Worm (Caenorhabditis elegans) whole organism, L2 larva: ENCODE results near the gene cutl-2.

ENCODE experiments used
- C34F6.9 ChIP-seq: fragments of 150-350 bp; optimal IDR thresholded peaks from 2 replicates; lab custom pipeline; 2014; ENCODE audit warnings: missing biosample characterization, missing genetic modification characterization
- F13H6.1 ChIP-seq: sonication (generic microtip); optimal IDR thresholded peaks from 2 replicates; lab custom pipeline; 2016; ENCODE audit warnings: missing genetic modification characterization, missing compliant biosample characterization
- Y55F3AM.14 ChIP-seq: fragments of 200-800 bp; sonication (Bioruptor generic); optimal IDR thresholded peaks from 2 replicates; lab custom pipeline; 2018; ENCODE audit warnings: mild to moderate bottlenecking, missing genetic modification characterization, missing compliant biosample characterization
- alr-1 ChIP-seq: fragments of 150-350 bp; optimal IDR thresholded peaks from 2 replicates; lab custom pipeline; 2014; ENCODE audit warnings: missing biosample characterization, missing genetic modification characterization
- ama-1 ChIP-seq: fragments of 150-350 bp; optimal IDR thresholded peaks from 2 replicates; lab custom pipeline; 2018; ENCODE audit warnings: inconsistent platforms
- blmp-1 ChIP-seq: sonication (generic microtip); optimal IDR thresholded peaks from 2 replicates; lab custom pipeline; 2017; ENCODE audit warnings: missing genetic modification characterization, mild to moderate bottlenecking, missing compliant biosample characterization, antibody characterized with exemption, moderate library complexity; ENCODE audit not compliant: insufficient read depth
- ceh-16 ChIP-seq: fragments of 150-350 bp; optimal IDR thresholded peaks from 2 replicates; lab custom pipeline; 2014; ENCODE audit warnings: missing biosample characterization, missing genetic modification characterization
- ceh-82 ChIP-seq: fragments of 150-350 bp; optimal IDR thresholded peaks from 2 replicates; lab custom pipeline; 2014; ENCODE audit warnings: missing biosample characterization, missing genetic modification characterization
- crh-2 ChIP-seq: sonication (generic microtip); optimal IDR thresholded peaks from 2 replicates; lab custom pipeline; 2017; ENCODE audit warnings: missing biosample characterization, missing genetic modification characterization
- dmd-4 ChIP-seq: sonication (generic microtip); optimal IDR thresholded peaks from 2 replicates; lab custom pipeline; 2017; ENCODE audit warnings: missing biosample characterization, missing genetic modification characterization
- elt-3 ChIP-seq: sonication (generic microtip); optimal IDR thresholded peaks from 2 replicates; lab custom pipeline; 2017; ENCODE audit warnings: missing biosample characterization, missing genetic modification characterization
- fos-1 ChIP-seq: fragments of 150-350 bp; optimal IDR thresholded peaks from 2 replicates; lab custom pipeline; 2014; ENCODE audit warnings: missing biosample characterization, missing genetic modification characterization
- gmeb-1 ChIP-seq: fragments of 150-350 bp; optimal IDR thresholded peaks from 2 replicates; lab custom pipeline; 2014; ENCODE audit warnings: missing biosample characterization, missing genetic modification characterization
- lsy-2 ChIP-seq, 2 experiments: fragments of 150-350 bp in 1 of 2; sonication (generic microtip) in 1 of 2; optimal IDR thresholded peaks; 2 replicates each; lab custom pipeline; 2014 to 2017; ENCODE audit warnings: missing biosample characterization in 2 of 2, missing genetic modification characterization in 2 of 2
- mbf-1 ChIP-seq: sonication (generic microtip); optimal IDR thresholded peaks from 2 replicates; lab custom pipeline; 2017; ENCODE audit warnings: missing biosample characterization, missing genetic modification characterization
- mdl-1 ChIP-seq, 2 experiments: fragments of 150-350 bp in 1 of 2; sonication (generic microtip) in 1 of 2; optimal IDR thresholded peaks; 2 replicates each; lab custom pipeline; 2017; ENCODE audit warnings: missing biosample characterization in 2 of 2, missing genetic modification characterization in 2 of 2
- nhr-11 ChIP-seq: fragments of 150-350 bp; optimal IDR thresholded peaks from 2 replicates; lab custom pipeline; 2014; ENCODE audit warnings: missing biosample characterization, missing genetic modification characterization
- nhr-12 ChIP-seq: fragments of 150-350 bp; optimal IDR thresholded peaks from 2 replicates; lab custom pipeline; 2014; ENCODE audit warnings: missing biosample characterization, missing genetic modification characterization
- nhr-129 ChIP-seq: fragments of 150-350 bp; optimal IDR thresholded peaks from 2 replicates; lab custom pipeline; 2014; ENCODE audit warnings: missing biosample characterization, missing genetic modification characterization
- nhr-21 ChIP-seq: fragments of 150-350 bp; optimal IDR thresholded peaks from 2 replicates; lab custom pipeline; 2014; ENCODE audit warnings: missing biosample characterization, missing genetic modification characterization
- nhr-23 ChIP-seq: fragments of 150-350 bp; optimal IDR thresholded peaks from 2 replicates; lab custom pipeline; 2014; ENCODE audit warnings: missing biosample characterization, missing genetic modification reagents, missing genetic modification characterization
- nhr-237 ChIP-seq: fragments of 150-350 bp; optimal IDR thresholded peaks from 2 replicates; lab custom pipeline; 2014; ENCODE audit warnings: missing biosample characterization, missing genetic modification characterization
- nhr-25 ChIP-seq: fragments of 150-350 bp; sonication (generic microtip); optimal IDR thresholded peaks from 3 replicates; lab custom pipeline; 2014; ENCODE audit warnings: missing biosample characterization, missing genetic modification characterization
- nhr-6 ChIP-seq: fragments of 150-350 bp; optimal IDR thresholded peaks from 2 replicates; lab custom pipeline; 2014; ENCODE audit warnings: missing biosample characterization, missing genetic modification characterization
- sem-4 ChIP-seq: fragments of 150-350 bp; optimal IDR thresholded peaks from 2 replicates; lab custom pipeline; 2014; ENCODE audit warnings: missing biosample characterization, missing genetic modification reagents, missing genetic modification characterization
- skn-1 ChIP-seq: sonication (generic microtip); optimal IDR thresholded peaks from 2 replicates; lab custom pipeline; 2017; ENCODE audit warnings: missing biosample characterization, missing genetic modification characterization
- sma-3 ChIP-seq: sonication (generic microtip); optimal IDR thresholded peaks from 2 replicates; lab custom pipeline; 2016; ENCODE audit warnings: missing genetic modification reagents, missing genetic modification characterization, missing compliant biosample characterization
- sma-9 ChIP-seq, 2 experiments: fragments of 150-350 bp in 1 of 2; sonication (generic microtip) in 1 of 2; optimal IDR thresholded peaks; 2 replicates each; lab custom pipeline; 2014 to 2016; ENCODE audit warnings: missing genetic modification characterization in 2 of 2, mild to moderate bottlenecking in 1 of 2, missing biosample characterization in 1 of 2, missing compliant biosample characterization in 1 of 2, missing genetic modification reagents in 1 of 2, moderate library complexity in 1 of 2
- snpc-4 ChIP-seq: fragments of 150-350 bp; optimal IDR thresholded peaks from 2 replicates; lab custom pipeline; 2014; ENCODE audit warnings: missing biosample characterization, missing genetic modification characterization
- unc-39 ChIP-seq: fragments of 150-350 bp; optimal IDR thresholded peaks from 2 replicates; lab custom pipeline; 2014; ENCODE audit warnings: missing biosample characterization, missing genetic modification characterization
- unc-55 ChIP-seq: fragments of 150-350 bp; sonication (generic microtip); optimal IDR thresholded peaks from 3 replicates; lab custom pipeline; 2014; ENCODE audit warnings: missing biosample characterization, missing genetic modification reagents, missing genetic modification characterization
- unc-62 ChIP-seq: fragments of 150-350 bp; optimal IDR thresholded peaks from 2 replicates; lab custom pipeline; 2014; ENCODE audit warnings: missing biosample characterization, missing genetic modification reagents, missing genetic modification characterization
- zag-1 ChIP-seq: fragments of 150-350 bp; optimal IDR thresholded peaks from 2 replicates; lab custom pipeline; 2014; ENCODE audit warnings: missing biosample characterization, missing genetic modification characterization
- ztf-11 ChIP-seq: sonication (generic microtip); optimal IDR thresholded peaks from 2 replicates; lab custom pipeline; 2017; ENCODE audit warnings: missing biosample characterization, missing genetic modification characterization

Gene cutl-2

ce11 chrII:9724464-9724863, at the start of gene cutl-2:
Gene cutl-2 (minus strand): TSS chrII:9724673.
- TF ChIP-seq gmeb-1: no peak
- no peak for TF ChIP-seq C34F6.9 (tag; lab: Kevin White, UChicago)
- no peak for TF ChIP-seq nhr-12
- TF ChIP-seq elt-3 (tag; lab: Kevin White, UChicago): no peak
- TF ChIP-seq nhr-129 (tag; lab: Kevin White, UChicago): no peak
- TF ChIP-seq dmd-4 (tag; lab: Kevin White, UChicago): no peak
- TF ChIP-seq nhr-11 (tag; lab: Kevin White, UChicago): no peak
- TF ChIP-seq unc-62 (GFP tag; lab: Kevin White, UChicago): no peak
- no peak for TF ChIP-seq zag-1
- no peak for TF ChIP-seq unc-55 (GFP tag; lab: Kevin White, UChicago)
- no peak for TF ChIP-seq nhr-21 (tag; lab: Kevin White, UChicago)
- TF ChIP-seq unc-39 (tag; lab: Kevin White, UChicago): no peak
- no peak for TF ChIP-seq F13H6.1 (tag; lab: Kevin White, UChicago)
- no peak for TF ChIP-seq nhr-237 (tag; lab: Kevin White, UChicago)
- TF ChIP-seq ztf-11 (tag; lab: Kevin White, UChicago): no peak
- no peak for TF ChIP-seq snpc-4 (tag; lab: Kevin White, UChicago)
- no peak for TF ChIP-seq mbf-1 (tag; lab: Kevin White, UChicago)
- TF ChIP-seq ama-1 (lab: Kevin White, UChicago): no peak
- no peak for TF ChIP-seq nhr-23 (tag; lab: Kevin White, UChicago)

ce11 chrII:9773892-9774581, 49.6 kb upstream of the cutl-2 start, which contains the start of gene ZK1321.4:
Gene ZK1321.4 (minus strand): TSS chrII:9773942.
- TF ChIP-seq sma-9 (GFP tag; optimal IDR thresholded peaks at IDR 0.05; lab: Kevin White, UChicago): peak; percentile 1
- TF ChIP-seq sma-9 (tag; optimal IDR thresholded peaks at IDR 0.05; lab: Kevin White, UChicago): no peak
- TF ChIP-seq nhr-129 (tag; lab: Kevin White, UChicago): peak; percentile 31
- TF ChIP-seq sma-3: no peak

ce11 chrII:9769797-9770520, 45.5 kb upstream of the cutl-2 start, which contains the start of gene aqp-10:
Gene aqp-10 (minus strand): TSS chrII:9769847.
- no peak for TF ChIP-seq nhr-12
- TF ChIP-seq nhr-129 (tag; lab: Kevin White, UChicago): peak; percentile 29
- TF ChIP-seq skn-1 (tag; lab: Kevin White, UChicago): no peak
- TF ChIP-seq gmeb-1: peak; percentile 63
- peak; percentile 1 for TF ChIP-seq sem-4 (tag; lab: Kevin White, UChicago)
- TF ChIP-seq lsy-2 (tag; optimal IDR thresholded peaks at IDR 0.05; lab: Kevin White, UChicago): peak; percentile 45 to 76
- no peak for TF ChIP-seq ceh-16 (tag; lab: Kevin White, UChicago)
- TF ChIP-seq unc-55 (GFP tag; lab: Kevin White, UChicago): no peak
- no peak for TF ChIP-seq unc-39 (tag; lab: Kevin White, UChicago)
- no peak for TF ChIP-seq ceh-82 (tag; lab: Kevin White, UChicago)
- TF ChIP-seq blmp-1 (tag; lab: Kevin White, UChicago): no peak
- no peak for TF ChIP-seq dmd-4 (tag; lab: Kevin White, UChicago)
- TF ChIP-seq snpc-4 (tag; lab: Kevin White, UChicago): no peak
- TF ChIP-seq alr-1 (tag; lab: Kevin White, UChicago): no peak
- TF ChIP-seq nhr-21 (tag; lab: Kevin White, UChicago): no peak
- TF ChIP-seq C34F6.9 (tag; lab: Kevin White, UChicago): peak; percentile 53
- TF ChIP-seq sma-3: peak; percentile 50
- TF ChIP-seq sma-9 (GFP tag; optimal IDR thresholded peaks at IDR 0.05; lab: Kevin White, UChicago): peak; percentile 71
- no peak for TF ChIP-seq sma-9 (tag; optimal IDR thresholded peaks at IDR 0.05; lab: Kevin White, UChicago)
- TF ChIP-seq fos-1: peak; percentile 75
- TF ChIP-seq F13H6.1 (tag; lab: Kevin White, UChicago): peak; percentile 63
- TF ChIP-seq mbf-1 (tag; lab: Kevin White, UChicago): no peak
- TF ChIP-seq nhr-25 (tag; lab: Kevin White, UChicago): peak; percentile 23
- no peak for TF ChIP-seq unc-62 (GFP tag; lab: Kevin White, UChicago)
- no peak for TF ChIP-seq mdl-1 (tag; optimal IDR thresholded peaks at IDR 0.05; lab: Kevin White, UChicago)
- TF ChIP-seq crh-2 (tag; lab: Kevin White, UChicago): peak; percentile 81
- TF ChIP-seq nhr-6 (tag; lab: Kevin White, UChicago): no peak
- no peak for TF ChIP-seq nhr-237 (tag; lab: Kevin White, UChicago)
- no peak for TF ChIP-seq Y55F3AM.14 (GFP tag; lab: Kevin White, UChicago)
- TF ChIP-seq ztf-11 (tag; lab: Kevin White, UChicago): no peak
